Worm (Caenorhabditis elegans) whole organism, L1 larva: ENCODE results near the gene F13C5.2.

Experiments used
- C04F5.9 ChIP-seq: sonication (generic microtip); optimal IDR thresholded peaks from 2 replicates; lab custom pipeline; 2016; ENCODE audit warnings: missing genetic modification characterization, missing compliant biosample characterization
- Y116A8C.19 ChIP-seq: sonication (generic microtip); optimal IDR thresholded peaks from 2 replicates; lab custom pipeline; 2016; ENCODE audit warnings: missing compliant biosample characterization, missing genetic modification characterization, borderline replicate concordance
- aly-2 ChIP-seq: fragments of 150-350 bp; optimal IDR thresholded peaks from 2 replicates; lab custom pipeline; 2014; ENCODE audit warnings: missing biosample characterization, missing genetic modification characterization
- blmp-1 ChIP-seq: fragments of 150-350 bp; optimal IDR thresholded peaks from 2 replicates; lab custom pipeline; 2014; ENCODE audit warnings: missing biosample characterization, missing genetic modification characterization
- ceh-63 ChIP-seq: fragments of 200-800 bp; sonication (Bioruptor generic); optimal IDR thresholded peaks from 2 replicates; lab custom pipeline; 2018; ENCODE audit warnings: mild to moderate bottlenecking, missing genetic modification characterization, missing compliant biosample characterization
- ceh-8 ChIP-seq: fragments of 200-800 bp; sonication (Bioruptor generic); optimal IDR thresholded peaks from 2 replicates; lab custom pipeline; 2018; ENCODE audit warnings: mild to moderate bottlenecking, missing genetic modification characterization, moderate library complexity, missing compliant biosample characterization
- ceh-88 ChIP-seq: fragments of 200-800 bp; sonication (Bioruptor generic); IDR thresholded peaks from 2 replicates; pipeline ENCODE4 v1.3.6; 2022; ENCODE audit warnings: missing genetic modification characterization, missing compliant biosample characterization
- ceh-90 ChIP-seq: sonication (generic microtip); optimal IDR thresholded peaks from 2 replicates; lab custom pipeline; 2016; ENCODE audit warnings: missing genetic modification characterization, missing compliant biosample characterization
- ces-1 ChIP-seq: fragments of 150-350 bp; optimal IDR thresholded peaks from 2 replicates; lab custom pipeline; 2014; ENCODE audit warnings: missing biosample characterization, missing genetic modification reagents, missing genetic modification characterization
- dpl-1 ChIP-seq, 3 experiments: fragments of 150-350 bp in 2 of 3; sonication (generic microtip) in 1 of 3; optimal IDR thresholded peaks; 2 replicates each; lab custom pipeline; 2014 to 2017; ENCODE audit warnings: missing biosample characterization in 3 of 3, missing genetic modification characterization in 3 of 3, missing genetic modification reagents in 3 of 3
- elt-2 ChIP-seq: sonication (generic microtip); optimal IDR thresholded peaks from 2 replicates; lab custom pipeline; 2016; ENCODE audit warnings: missing genetic modification characterization, mild to moderate bottlenecking, inconsistent platforms, missing compliant biosample characterization, missing genetic modification reagents
- fkh-10 ChIP-seq: sonication (generic microtip); optimal IDR thresholded peaks from 2 replicates; lab custom pipeline; 2017; ENCODE audit warnings: missing biosample characterization, missing genetic modification reagents, missing genetic modification characterization
- fkh-8 ChIP-seq: sonication (generic microtip); optimal IDR thresholded peaks from 2 replicates; lab custom pipeline; 2016; ENCODE audit warnings: mild to moderate bottlenecking, missing genetic modification characterization, missing compliant biosample characterization
- hlh-4 ChIP-seq: sonication (generic microtip); optimal IDR thresholded peaks from 2 replicates; lab custom pipeline; 2016; ENCODE audit warnings: mild to moderate bottlenecking, missing genetic modification characterization, missing compliant biosample characterization
- hpl-2 ChIP-seq: fragments of 150-350 bp; optimal IDR thresholded peaks from 2 replicates; lab custom pipeline; 2014; ENCODE audit warnings: missing biosample characterization, missing genetic modification reagents, missing genetic modification characterization
- jun-1 ChIP-seq: fragments of 150-350 bp; optimal IDR thresholded peaks from 2 replicates; lab custom pipeline; 2014; ENCODE audit warnings: missing biosample characterization, missing genetic modification reagents, missing genetic modification characterization
- lin-14 ChIP-seq: fragments of 200-800 bp; sonication (Bioruptor generic); optimal IDR thresholded peaks from 2 replicates; lab custom pipeline; 2018; ENCODE audit warnings: mild to moderate bottlenecking, missing genetic modification characterization, moderate library complexity, missing compliant biosample characterization
- lin-15B ChIP-seq: fragments of 150-350 bp; sonication (generic microtip); optimal IDR thresholded peaks from 3 replicates; lab custom pipeline; 2014; ENCODE audit warnings: missing biosample characterization, missing genetic modification characterization
- lin-39 ChIP-seq: fragments of 150-350 bp; optimal IDR thresholded peaks from 2 replicates; lab custom pipeline; 2014; ENCODE audit warnings: missing biosample characterization, missing genetic modification reagents, missing genetic modification characterization
- mab-9 ChIP-seq: fragments of 200-800 bp; sonication (Bioruptor generic); IDR thresholded peaks from 2 replicates; pipeline ENCODE4 v1.3.6; 2022; ENCODE audit warnings: missing genetic modification reagents, missing genetic modification characterization, missing compliant biosample characterization
- mep-1 ChIP-seq: fragments of 150-350 bp; optimal IDR thresholded peaks from 2 replicates; lab custom pipeline; 2014; ENCODE audit warnings: missing biosample characterization, missing genetic modification characterization
- nhr-12 ChIP-seq: sonication (generic microtip); optimal IDR thresholded peaks from 2 replicates; lab custom pipeline; 2017; ENCODE audit warnings: missing biosample characterization, missing genetic modification characterization
- nhr-19 ChIP-seq: fragments of 200-800 bp; sonication (Bioruptor generic); conservative IDR thresholded peaks from 2 replicates; pipeline ENCODE4 v1.3.6; 2022; ENCODE audit warnings: missing genetic modification characterization, missing compliant biosample characterization
- nhr-237 ChIP-seq: fragments of 150-350 bp; optimal IDR thresholded peaks from 2 replicates; lab custom pipeline; 2014; ENCODE audit warnings: missing biosample characterization, missing genetic modification characterization
- nhr-71 ChIP-seq: sonication (generic microtip); optimal IDR thresholded peaks from 2 replicates; lab custom pipeline; 2016; ENCODE audit warnings: mild to moderate bottlenecking, missing genetic modification characterization, moderate library complexity, missing compliant biosample characterization
- nhr-77 ChIP-seq: fragments of 150-350 bp; optimal IDR thresholded peaks from 2 replicates; lab custom pipeline; 2014; ENCODE audit warnings: missing biosample characterization, missing genetic modification characterization
- nhr-85 ChIP-seq: sonication (generic microtip); peaks from one replicate; lab custom pipeline; 2016; ENCODE audit warnings: missing genetic modification characterization, inconsistent platforms, missing compliant biosample characterization
- nhr-90 ChIP-seq: sonication (generic microtip); optimal IDR thresholded peaks from 2 replicates; lab custom pipeline; 2016; ENCODE audit warnings: mild to moderate bottlenecking, missing genetic modification characterization, missing compliant biosample characterization; ENCODE audit not compliant: poor library complexity
- pag-3 ChIP-seq: sonication (generic microtip); optimal IDR thresholded peaks from 2 replicates; lab custom pipeline; 2017; ENCODE audit warnings: missing genetic modification characterization, mild to moderate bottlenecking, missing compliant biosample characterization, antibody characterized with exemption, borderline replicate concordance; ENCODE audit not compliant: insufficient read depth
- pqm-1 ChIP-seq: sonication (generic microtip); optimal IDR thresholded peaks from 3 replicates; lab custom pipeline; 2017; ENCODE audit warnings: missing biosample characterization, missing genetic modification characterization
- rnt-1 ChIP-seq: sonication (generic microtip); optimal IDR thresholded peaks from 2 replicates; lab custom pipeline; 2016; ENCODE audit warnings: mild to moderate bottlenecking, missing genetic modification characterization, moderate library complexity, missing compliant biosample characterization
- skn-1 ChIP-seq: fragments of 150-350 bp; optimal IDR thresholded peaks from 2 replicates; lab custom pipeline; 2014; ENCODE audit warnings: missing biosample characterization, missing genetic modification characterization
- snu-23 ChIP-seq: sonication (generic microtip); optimal IDR thresholded peaks from 2 replicates; lab custom pipeline; 2016; ENCODE audit warnings: missing genetic modification characterization, missing compliant biosample characterization
- sox-4 ChIP-seq: sonication (generic microtip); optimal IDR thresholded peaks from 2 replicates; lab custom pipeline; 2016; ENCODE audit warnings: missing genetic modification characterization, missing compliant biosample characterization
- sptf-1 ChIP-seq: fragments of 150-350 bp; optimal IDR thresholded peaks from 2 replicates; lab custom pipeline; 2014; ENCODE audit warnings: missing biosample characterization, missing genetic modification characterization
- tlp-1 ChIP-seq: fragments of 150-350 bp; optimal IDR thresholded peaks from 2 replicates; lab custom pipeline; 2014; ENCODE audit warnings: missing biosample characterization, missing genetic modification characterization
- unc-130 ChIP-seq: fragments of 150-350 bp; optimal IDR thresholded peaks from 2 replicates; lab custom pipeline; 2017; ENCODE audit warnings: missing biosample characterization, missing genetic modification characterization, inconsistent platforms
- unc-98 ChIP-seq: fragments of 200-800 bp; sonication (Bioruptor generic); IDR thresholded peaks from 2 replicates; pipeline ENCODE4 v1.3.6; 2022; ENCODE audit warnings: missing genetic modification characterization, missing compliant biosample characterization
- xbp-1 ChIP-seq: sonication (generic microtip); optimal IDR thresholded peaks from 2 replicates; lab custom pipeline; 2016; ENCODE audit warnings: missing genetic modification characterization, missing compliant biosample characterization
- zag-1 ChIP-seq: fragments of 150-350 bp; optimal IDR thresholded peaks from 2 replicates; lab custom pipeline; 2014; ENCODE audit warnings: missing biosample characterization, missing genetic modification characterization
- ztf-11 ChIP-seq, 2 experiments: sonication (generic microtip); optimal IDR thresholded peaks; 2 replicates each; lab custom pipeline; 2016 to 2017; ENCODE audit warnings: missing genetic modification characterization in 2 of 2, missing biosample characterization in 1 of 2, missing compliant biosample characterization in 1 of 2
- ztf-4 ChIP-seq: fragments of 150-350 bp; optimal IDR thresholded peaks from 2 replicates; lab custom pipeline; 2014; ENCODE audit warnings: missing biosample characterization, missing genetic modification characterization

F13C5.2 gene

DNA sequence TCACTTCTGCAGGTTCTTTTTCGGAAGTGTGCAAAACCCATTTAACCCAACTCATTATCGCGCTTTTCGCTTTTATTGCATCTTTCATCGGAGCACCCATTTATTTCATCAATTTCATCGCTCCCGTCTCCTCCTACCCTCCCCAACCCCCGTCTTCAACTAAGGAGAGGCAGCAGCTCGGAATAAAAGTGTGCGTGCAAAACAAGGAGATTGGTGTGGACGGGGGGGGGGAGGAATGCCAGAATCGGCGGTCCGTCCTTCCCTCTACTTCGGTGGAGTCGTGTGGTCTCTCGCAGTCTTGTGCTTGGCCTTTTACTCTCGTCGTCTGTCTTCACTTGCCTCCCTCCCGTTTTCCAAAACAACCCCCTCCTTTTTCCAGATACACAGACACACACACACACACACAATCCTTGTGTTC is 7.6 kb downstream of the F13C5.2 start (continued):
- TF ChIP-seq unc-98 (GFP tag; lab: Robert Waterston, UW) (no peak), xbp-1 (tag; lab: Kevin White, UChicago) (no peak), unc-130 (tag; lab: Kevin White, UChicago) (no peak), elt-2 (tag; lab: Kevin White, UChicago) (no peak), sptf-1 (no peak), mep-1 (tag; lab: Kevin White, UChicago) (no peak), nhr-71 (tag; lab: Kevin White, UChicago) (peak; percentile 60), ceh-63 (GFP tag; lab: Kevin White, UChicago) (peak; percentile 47), lin-39 (tag; lab: Kevin White, UChicago) (no peak), sox-4 (tag; lab: Kevin White, UChicago) (no peak), aly-2 (tag; lab: Kevin White, UChicago) (no peak), jun-1 (peak; percentile 8), Y116A8C.19 (no peak), nhr-237 (no peak), lin-15B (tag; lab: Kevin White, UChicago) (no peak), ztf-11 (tag; optimal IDR thresholded peaks at IDR 0.05; lab: Kevin White, UChicago) (peak in 1 of 2 experiments; percentile 1), lin-14 (GFP tag; lab: Kevin White, UChicago) (peak; percentile 90), ceh-8 (GFP tag; lab: Kevin White, UChicago) (no peak), ces-1 (peak; percentile 29), fkh-8 (peak; percentile 84), nhr-90 (no peak), tlp-1 (no peak), pag-3 (no peak), dpl-1 (GFP tag; optimal IDR thresholded peaks at IDR 0.05; lab: Kevin White, UChicago) (peak in 1 of 3 experiments; percentile 12), skn-1 (tag; lab: Kevin White, UChicago) (peak; percentile 87), hlh-4 (tag; lab: Kevin White, UChicago) (no peak), nhr-19 (GFP tag; lab: Robert Waterston, UW) (no peak), nhr-12 (tag; lab: Kevin White, UChicago) (no peak), ztf-4 (tag; lab: Kevin White, UChicago) (no peak), hpl-2 (GFP tag; lab: Kevin White, UChicago) (no peak), C04F5.9 (tag; lab: Kevin White, UChicago) (no peak), nhr-85 (tag; lab: Kevin White, UChicago) (peak; percentile 23), nhr-77 (tag; lab: Kevin White, UChicago) (no peak), mab-9 (GFP tag; lab: Robert Waterston, UW) (0 out of 2 replicates have a peak, but pooled peaks have one; percentile 19), rnt-1 (tag; lab: Kevin White, UChicago) (no peak), pqm-1 (tag; lab: Kevin White, UChicago) (no peak)

DNA sequence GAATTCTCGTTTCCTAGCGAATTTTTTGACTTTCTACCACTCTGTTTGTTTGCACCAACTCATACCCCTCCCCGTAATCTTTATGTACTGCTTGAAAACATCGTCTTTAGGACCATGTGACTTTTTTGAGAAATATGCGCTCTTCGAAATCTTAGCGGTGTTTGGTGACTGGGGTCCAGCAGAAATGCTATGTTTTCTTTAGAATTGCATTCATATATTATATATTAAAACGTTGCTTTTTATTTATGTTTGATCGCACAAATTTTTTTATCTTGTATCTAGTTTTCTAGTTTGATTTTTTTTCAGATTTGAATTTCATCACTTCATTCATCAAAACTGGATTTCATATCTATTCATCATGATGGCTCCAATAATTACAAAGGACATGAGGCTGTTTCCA is 8.1 kb downstream of the F13C5.2 start, which contains the start of gene F13C5.1:
Gene F13C5.1, plus strand, starts transcription at position 301 of the 400 bp plus-strand sequence.
- no peak for TF ChIP-seq snu-23 (GFP tag; lab: Kevin White, UChicago)
- peak; percentile 19 for TF ChIP-seq mep-1 (tag; lab: Kevin White, UChicago)

DNA sequence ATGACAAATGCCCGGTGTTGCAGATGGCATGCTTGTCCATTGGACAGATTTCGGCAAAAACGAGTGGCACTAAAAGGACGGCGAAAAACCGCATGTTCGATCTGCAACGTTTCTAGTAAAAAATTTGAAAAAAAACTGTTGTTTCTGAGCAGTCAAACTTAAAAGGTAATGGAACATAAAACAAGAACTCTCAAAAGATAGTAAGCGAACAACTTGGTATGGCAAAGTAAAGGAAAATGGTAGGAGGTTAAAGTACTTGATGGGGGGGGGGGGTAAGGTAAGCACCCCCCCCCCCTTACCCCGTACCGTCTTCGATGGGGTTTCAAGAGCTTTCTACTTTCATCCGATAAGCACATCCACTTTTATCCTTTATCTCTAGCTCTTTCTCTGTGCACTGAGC is 14.6 kb downstream of the F13C5.2 start, which contains the start of gene F13C5.5:
Gene F13C5.5, minus strand, starts transcription at position 101 of the 400 bp plus-strand sequence.
- TF ChIP-seq unc-130 (tag; lab: Kevin White, UChicago) = no peak
- no peak for TF ChIP-seq blmp-1 (tag; lab: Kevin White, UChicago)
- TF ChIP-seq fkh-10 (GFP tag; lab: Kevin White, UChicago) = no peak
- no peak for TF ChIP-seq ceh-90
- TF ChIP-seq zag-1 = no peak
- peak; percentile 1 for TF ChIP-seq nhr-77 (tag; lab: Kevin White, UChicago)
- TF ChIP-seq ceh-88 (GFP tag; lab: Robert Waterston, UW) = no peak
